Worm (Caenorhabditis elegans) whole organism, young adult: ENCODE data around the gene F37C4.8.

ENCODE experiments used
- F39B2.1 ChIP-seq: fragments of 200-800 bp; sonication (Bioruptor generic); IDR thresholded peaks from 2 replicates; pipeline ENCODE4 v1.3.6; 2022; ENCODE audit warnings: missing genetic modification reagents, missing genetic modification characterization, missing compliant biosample characterization
- akir-1 ChIP-seq: fragments of 200-800 bp; sonication (Bioruptor generic); optimal IDR thresholded peaks from 2 replicates; lab custom pipeline; 2018; ENCODE audit warnings: mild to moderate bottlenecking, missing genetic modification characterization, moderate library complexity, missing compliant biosample characterization
- die-1 ChIP-seq: sonication (generic microtip); optimal IDR thresholded peaks from 2 replicates; lab custom pipeline; 2016; ENCODE audit warnings: missing genotype, mild to moderate bottlenecking, missing genetic modification characterization, missing compliant biosample characterization
- ets-4 ChIP-seq: fragments of 200-800 bp; sonication (Bioruptor generic); optimal IDR thresholded peaks from 2 replicates; lab custom pipeline; 2018; ENCODE audit warnings: mild to moderate bottlenecking, missing genetic modification characterization, missing compliant biosample characterization
- nfya-1 ChIP-seq: sonication (generic microtip); optimal IDR thresholded peaks from 2 replicates; lab custom pipeline; 2017; ENCODE audit warnings: antibody characterized with exemption, missing compliant biosample characterization, missing genetic modification characterization, borderline replicate concordance; ENCODE audit not compliant: insufficient read depth
- pha-4 ChIP-seq: fragments of 150-350 bp; sonication (generic microtip); optimal IDR thresholded peaks from 2 replicates; lab custom pipeline; 2014; ENCODE audit warnings: missing biosample characterization, missing genetic modification reagents, missing genetic modification characterization
- snpc-4 ChIP-seq, 5 experiments: fragments of 150-350 bp in 1 of 5; sonication (generic microtip) in 4 of 5; optimal IDR thresholded peaks; 2 replicates each; lab custom pipeline; 2014 to 2018; ENCODE audit warnings: missing genetic modification characterization in 5 of 5, missing biosample characterization in 3 of 5, antibody characterized with exemption in 2 of 5, mild to moderate bottlenecking in 2 of 5, missing compliant biosample characterization in 2 of 5, missing genotype in 2 of 5, moderate library complexity in 2 of 5, missing genetic modification reagents in 1 of 5
- unc-62 ChIP-seq: fragments of 150-350 bp; optimal IDR thresholded peaks from 2 replicates; lab custom pipeline; 2014; ENCODE audit warnings: missing biosample characterization, missing genetic modification reagents, missing genetic modification characterization
- ztf-26 ChIP-seq: sonication (generic microtip); optimal IDR thresholded peaks from 2 replicates; lab custom pipeline; 2017; ENCODE audit warnings: missing genetic modification characterization, missing compliant biosample characterization

- TF ChIP-seq die-1 (tag; lab: Kevin White, UChicago): no peak
- no peak for TF ChIP-seq unc-62 (GFP tag; lab: Kevin White, UChicago)
- no peak for TF ChIP-seq akir-1 (GFP tag; lab: Kevin White, UChicago)
- TF ChIP-seq F39B2.1: no peak
- no peak for TF ChIP-seq nfya-1 (tag; lab: Kevin White, UChicago)
- no peak for TF ChIP-seq ztf-26 (tag; lab: Kevin White, UChicago)
- no peak for TF ChIP-seq pha-4 (tag; lab: Kevin White, UChicago)
- no peak for TF ChIP-seq ets-4 (GFP tag; lab: Kevin White, UChicago)
- TF ChIP-seq snpc-4 (GFP tag; optimal IDR thresholded peaks at IDR 0.05; lab: Kevin White, UChicago): no peak
- TF ChIP-seq snpc-4 (tag; optimal IDR thresholded peaks at IDR 0.05; lab: Kevin White, UChicago): no peak
Observed at ce11 chrIV:3885369-3885768, 4.3 kb upstream of the F37C4.8 start, which contains the start of gene oac-22.
